Worm (Caenorhabditis elegans) whole organism, L2 larva: ENCODE measurements around the gene arl-5.

Experiments
- C34F6.9 ChIP-seq: fragments of 150-350 bp; optimal IDR thresholded peaks from 2 replicates; lab custom pipeline; 2014; ENCODE audit warnings: missing biosample characterization, missing genetic modification characterization
- R02D3.7 ChIP-seq: fragments of 150-350 bp; optimal IDR thresholded peaks from 2 replicates; lab custom pipeline; 2014; ENCODE audit warnings: missing biosample characterization, missing genetic modification characterization
- Y55F3AM.14 ChIP-seq: fragments of 200-800 bp; sonication (Bioruptor generic); optimal IDR thresholded peaks from 2 replicates; lab custom pipeline; 2018; ENCODE audit warnings: mild to moderate bottlenecking, missing genetic modification characterization, missing compliant biosample characterization
- alr-1 ChIP-seq: fragments of 150-350 bp; optimal IDR thresholded peaks from 2 replicates; lab custom pipeline; 2014; ENCODE audit warnings: missing biosample characterization, missing genetic modification characterization
- aly-2 ChIP-seq: fragments of 150-350 bp; optimal IDR thresholded peaks from 2 replicates; lab custom pipeline; 2014; ENCODE audit warnings: missing biosample characterization, missing genetic modification characterization
- ama-1 ChIP-seq: fragments of 150-350 bp; optimal IDR thresholded peaks from 2 replicates; lab custom pipeline; 2018; ENCODE audit warnings: inconsistent platforms
- ceh-16 ChIP-seq: fragments of 150-350 bp; optimal IDR thresholded peaks from 2 replicates; lab custom pipeline; 2014; ENCODE audit warnings: missing biosample characterization, missing genetic modification characterization
- ceh-82 ChIP-seq: fragments of 150-350 bp; optimal IDR thresholded peaks from 2 replicates; lab custom pipeline; 2014; ENCODE audit warnings: missing biosample characterization, missing genetic modification characterization
- crh-2 ChIP-seq: sonication (generic microtip); optimal IDR thresholded peaks from 2 replicates; lab custom pipeline; 2017; ENCODE audit warnings: missing biosample characterization, missing genetic modification characterization
- egl-27 ChIP-seq: sonication (generic microtip); optimal IDR thresholded peaks from 3 replicates; lab custom pipeline; 2017; ENCODE audit warnings: missing biosample characterization, missing genetic modification reagents, missing genetic modification characterization
- elt-1 ChIP-seq: fragments of 150-350 bp; optimal IDR thresholded peaks from 2 replicates; lab custom pipeline; 2014; ENCODE audit warnings: missing biosample characterization, missing genetic modification characterization
- elt-3 ChIP-seq: sonication (generic microtip); optimal IDR thresholded peaks from 2 replicates; lab custom pipeline; 2017; ENCODE audit warnings: missing biosample characterization, missing genetic modification characterization
- gmeb-1 ChIP-seq: fragments of 150-350 bp; optimal IDR thresholded peaks from 2 replicates; lab custom pipeline; 2014; ENCODE audit warnings: missing biosample characterization, missing genetic modification characterization
- lin-11 ChIP-seq: fragments of 150-350 bp; sonication (generic microtip); optimal IDR thresholded peaks from 2 replicates; lab custom pipeline; 2014; ENCODE audit warnings: missing biosample characterization, missing genetic modification characterization, inconsistent platforms, mixed read lengths
- lin-13 ChIP-seq: fragments of 150-350 bp; optimal IDR thresholded peaks from 2 replicates; lab custom pipeline; 2014; ENCODE audit warnings: missing biosample characterization, missing genetic modification reagents, missing genetic modification characterization
- lin-39 ChIP-seq: fragments of 150-350 bp; optimal IDR thresholded peaks from 2 replicates; lab custom pipeline; 2014; ENCODE audit warnings: missing biosample characterization, missing genetic modification reagents, missing genetic modification characterization
- lsy-2 ChIP-seq, 2 experiments: fragments of 150-350 bp in 1 of 2; sonication (generic microtip) in 1 of 2; optimal IDR thresholded peaks; 2 replicates each; lab custom pipeline; 2014 to 2017; ENCODE audit warnings: missing biosample characterization in 2 of 2, missing genetic modification characterization in 2 of 2
- mab-5 ChIP-seq: fragments of 150-350 bp; optimal IDR thresholded peaks from 2 replicates; lab custom pipeline; 2014; ENCODE audit warnings: missing biosample characterization, missing genetic modification characterization
- mbf-1 ChIP-seq: sonication (generic microtip); optimal IDR thresholded peaks from 2 replicates; lab custom pipeline; 2017; ENCODE audit warnings: missing biosample characterization, missing genetic modification characterization
- mdl-1 ChIP-seq, 2 experiments: fragments of 150-350 bp in 1 of 2; sonication (generic microtip) in 1 of 2; optimal IDR thresholded peaks; 2 replicates each; lab custom pipeline; 2017; ENCODE audit warnings: missing biosample characterization in 2 of 2, missing genetic modification characterization in 2 of 2
- nhr-10 ChIP-seq: sonication (generic microtip); optimal IDR thresholded peaks from 2 replicates; lab custom pipeline; 2017; ENCODE audit warnings: missing biosample characterization, missing genetic modification characterization
- nhr-12 ChIP-seq: fragments of 150-350 bp; optimal IDR thresholded peaks from 2 replicates; lab custom pipeline; 2014; ENCODE audit warnings: missing biosample characterization, missing genetic modification characterization
- nhr-129 ChIP-seq: fragments of 150-350 bp; optimal IDR thresholded peaks from 2 replicates; lab custom pipeline; 2014; ENCODE audit warnings: missing biosample characterization, missing genetic modification characterization
- nhr-21 ChIP-seq: fragments of 150-350 bp; optimal IDR thresholded peaks from 2 replicates; lab custom pipeline; 2014; ENCODE audit warnings: missing biosample characterization, missing genetic modification characterization
- nhr-237 ChIP-seq: fragments of 150-350 bp; optimal IDR thresholded peaks from 2 replicates; lab custom pipeline; 2014; ENCODE audit warnings: missing biosample characterization, missing genetic modification characterization
- nhr-25 ChIP-seq: fragments of 150-350 bp; sonication (generic microtip); optimal IDR thresholded peaks from 3 replicates; lab custom pipeline; 2014; ENCODE audit warnings: missing biosample characterization, missing genetic modification characterization
- nhr-77 ChIP-seq: fragments of 150-350 bp; optimal IDR thresholded peaks from 2 replicates; lab custom pipeline; 2014; ENCODE audit warnings: missing biosample characterization, missing genetic modification characterization
- sem-4 ChIP-seq: fragments of 150-350 bp; optimal IDR thresholded peaks from 2 replicates; lab custom pipeline; 2014; ENCODE audit warnings: missing biosample characterization, missing genetic modification reagents, missing genetic modification characterization
- skn-1 ChIP-seq: sonication (generic microtip); optimal IDR thresholded peaks from 2 replicates; lab custom pipeline; 2017; ENCODE audit warnings: missing biosample characterization, missing genetic modification characterization
- sma-3 ChIP-seq: sonication (generic microtip); optimal IDR thresholded peaks from 2 replicates; lab custom pipeline; 2016; ENCODE audit warnings: missing genetic modification reagents, missing genetic modification characterization, missing compliant biosample characterization
- sma-9 ChIP-seq, 2 experiments: fragments of 150-350 bp in 1 of 2; sonication (generic microtip) in 1 of 2; optimal IDR thresholded peaks; 2 replicates each; lab custom pipeline; 2014 to 2016; ENCODE audit warnings: missing genetic modification characterization in 2 of 2, mild to moderate bottlenecking in 1 of 2, missing biosample characterization in 1 of 2, missing compliant biosample characterization in 1 of 2, missing genetic modification reagents in 1 of 2, moderate library complexity in 1 of 2
- unc-39 ChIP-seq: fragments of 150-350 bp; optimal IDR thresholded peaks from 2 replicates; lab custom pipeline; 2014; ENCODE audit warnings: missing biosample characterization, missing genetic modification characterization
- unc-55 ChIP-seq: fragments of 150-350 bp; sonication (generic microtip); optimal IDR thresholded peaks from 3 replicates; lab custom pipeline; 2014; ENCODE audit warnings: missing biosample characterization, missing genetic modification reagents, missing genetic modification characterization
- unc-62 ChIP-seq: fragments of 150-350 bp; optimal IDR thresholded peaks from 2 replicates; lab custom pipeline; 2014; ENCODE audit warnings: missing biosample characterization, missing genetic modification reagents, missing genetic modification characterization
- ztf-1 ChIP-seq: fragments of 200-800 bp; sonication (Bioruptor generic); conservative IDR thresholded peaks from 2 replicates; pipeline ENCODE4 v1.3.6; 2022; ENCODE audit warnings: missing genetic modification characterization, missing compliant biosample characterization
- ztf-11 ChIP-seq: sonication (generic microtip); optimal IDR thresholded peaks from 2 replicates; lab custom pipeline; 2017; ENCODE audit warnings: missing biosample characterization, missing genetic modification characterization
- ztf-4 ChIP-seq: fragments of 150-350 bp; optimal IDR thresholded peaks from 2 replicates; lab custom pipeline; 2014; ENCODE audit warnings: missing biosample characterization, missing genetic modification characterization

arl-5 gene

ce11 chrIII:9796448-9796847, 26.6 kb upstream of the arl-5 start, which contains the start of gene srxa-10:
Gene srxa-10, minus strand, starts transcription at chrIII:9796548.
- TF ChIP-seq unc-39 (tag; lab: Kevin White, UChicago): no peak
- TF ChIP-seq egl-27: no peak
- TF ChIP-seq ceh-16 (tag; lab: Kevin White, UChicago): no peak
- TF ChIP-seq lin-13 (GFP tag; lab: Kevin White, UChicago): no peak
- no peak for TF ChIP-seq nhr-12
- TF ChIP-seq mdl-1 (tag; optimal IDR thresholded peaks at IDR 0.05; lab: Kevin White, UChicago): no peak
- TF ChIP-seq nhr-237: no peak
- no peak for TF ChIP-seq ztf-1 (GFP tag; lab: Robert Waterston, UW)
- TF ChIP-seq C34F6.9 (tag; lab: Kevin White, UChicago): no peak
- no peak for TF ChIP-seq unc-55
- TF ChIP-seq skn-1 (tag; lab: Kevin White, UChicago): no peak
- no peak for TF ChIP-seq alr-1 (tag; lab: Kevin White, UChicago)
- TF ChIP-seq unc-62 (GFP tag; lab: Kevin White, UChicago): no peak
- no peak for TF ChIP-seq ama-1

- TF ChIP-seq nhr-10 (tag; lab: Kevin White, UChicago): no peak
- TF ChIP-seq skn-1 (tag; lab: Kevin White, UChicago): no peak
- no peak for TF ChIP-seq unc-55
- peak; percentile 13 for TF ChIP-seq nhr-129
- TF ChIP-seq lsy-2 (tag; optimal IDR thresholded peaks at IDR 0.05; lab: Kevin White, UChicago): peak in 1 of 2 experiments; percentile 17
Measured at ce11 chrIII:9798478-9799157, 24.4 kb upstream of the arl-5 start, which contains the start of gene ZK632.2. Gene ZK632.2, plus strand, starts transcription at chrIII:9799107.

DNA sequence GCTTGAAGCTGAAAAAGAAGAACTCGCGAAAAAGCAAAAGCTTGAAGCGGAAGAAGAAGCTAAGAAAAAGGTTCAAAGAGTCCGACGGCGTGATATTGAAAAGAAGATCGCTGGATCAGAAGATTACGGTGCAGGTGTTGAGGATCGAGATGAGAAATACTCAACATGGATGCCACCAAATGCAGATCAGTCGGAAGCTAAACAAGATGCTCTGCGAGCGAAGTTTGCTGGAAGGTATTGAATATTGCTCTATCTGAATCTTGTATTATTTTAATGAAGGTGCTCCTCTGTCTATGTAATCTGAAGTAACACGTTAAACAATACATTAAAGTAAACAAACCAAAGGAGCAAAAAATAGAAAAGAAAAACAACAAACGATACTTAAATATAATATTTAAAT, 21.0 kb upstream of the arl-5 start:
- TF ChIP-seq nhr-77 (tag; lab: Kevin White, UChicago) (no peak), sem-4 (tag; lab: Kevin White, UChicago) (no peak), sma-9 (GFP tag; optimal IDR thresholded peaks at IDR 0.05; lab: Kevin White, UChicago) (no peak), sma-9 (tag; optimal IDR thresholded peaks at IDR 0.05; lab: Kevin White, UChicago) (no peak), ceh-82 (tag; lab: Kevin White, UChicago) (no peak), ztf-11 (tag; lab: Kevin White, UChicago) (no peak), C34F6.9 (tag; lab: Kevin White, UChicago) (no peak), crh-2 (tag; lab: Kevin White, UChicago) (no peak), Y55F3AM.14 (no peak), lin-39 (tag; lab: Kevin White, UChicago) (no peak), skn-1 (tag; lab: Kevin White, UChicago) (no peak), elt-3 (tag; lab: Kevin White, UChicago) (no peak), unc-39 (tag; lab: Kevin White, UChicago) (no peak), nhr-237 (no peak), R02D3.7 (no peak), lin-13 (GFP tag; lab: Kevin White, UChicago) (no peak), sma-3 (no peak), mbf-1 (tag; lab: Kevin White, UChicago) (no peak)

- TF ChIP-seq elt-1: no peak
- TF ChIP-seq gmeb-1: peak; percentile 19
- no peak for TF ChIP-seq aly-2 (tag; lab: Kevin White, UChicago)
- TF ChIP-seq lin-11 (tag; lab: Kevin White, UChicago): no peak
- no peak for TF ChIP-seq nhr-25 (tag; lab: Kevin White, UChicago)
- TF ChIP-seq nhr-129: peak; percentile 96
- TF ChIP-seq sma-3: peak; percentile 42
- no peak for TF ChIP-seq mab-5 (tag; lab: Kevin White, UChicago)
- TF ChIP-seq lin-13 (GFP tag; lab: Kevin White, UChicago): peak; percentile 37
- TF ChIP-seq unc-55: no peak
- no peak for TF ChIP-seq Y55F3AM.14
- TF ChIP-seq nhr-21 (tag; lab: Kevin White, UChicago): peak; percentile 26
- TF ChIP-seq nhr-237: no peak
- TF ChIP-seq nhr-10 (tag; lab: Kevin White, UChicago): no peak
- TF ChIP-seq lsy-2 (tag; optimal IDR thresholded peaks at IDR 0.05; lab: Kevin White, UChicago): peak in 1 of 2 experiments; percentile 19
- peak; percentile 46 for TF ChIP-seq ztf-4 (tag; lab: Kevin White, UChicago)
Measured at ce11 chrIII:9804997-9805610, 17.9 kb upstream of the arl-5 start, which contains the start of gene riok-3. Gene riok-3, minus strand, starts transcription at chrIII:9805011.
